Worm (Caenorhabditis elegans): ENCODE measurements around the gene cal-7.

DNA sequence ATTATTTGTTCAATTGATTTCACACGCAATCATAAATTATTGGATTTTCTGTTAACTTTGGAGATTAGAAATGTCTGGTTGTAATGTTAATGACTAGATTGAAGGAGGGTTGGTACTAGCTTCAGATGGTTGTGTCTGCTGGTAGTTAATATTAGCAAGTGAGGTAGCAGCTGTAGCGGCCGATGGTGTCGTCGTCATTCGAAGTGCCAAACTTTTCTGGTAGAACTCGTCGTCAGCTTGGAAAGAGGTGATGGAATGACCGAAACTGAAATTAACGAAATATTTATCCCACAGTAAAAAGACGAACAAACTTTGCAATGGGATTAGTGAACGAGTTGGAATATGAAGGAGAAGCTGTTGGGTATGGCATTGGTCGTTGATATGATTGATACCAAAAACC lies 30.6 kb downstream of the cal-7 start:
- TF ChIP-seq akir-1 (GFP tag; optimal IDR thresholded peaks at IDR 0.05) (no peak), Y53G8AR.9 (GFP tag; conservative IDR thresholded peaks at IDR 0.05) (no peak), lsy-27 (tag; optimal IDR thresholded peaks at IDR 0.05; ENCODE audit: borderline replicate concordance, insufficient read depth) (no peak), hrde-1 (tag; optimal IDR thresholded peaks at IDR 0.05; ENCODE audit: borderline replicate concordance) (no peak), snpc-1.1 (tag; optimal IDR thresholded peaks at IDR 0.05; ENCODE audit: insufficient read depth) (no peak), F39B2.1 (GFP tag; IDR thresholded peaks at IDR 0.05) (no peak), unc-62 (GFP tag; optimal IDR thresholded peaks at IDR 0.05) (no peak), nhr-90 (tag; optimal IDR thresholded peaks at IDR 0.05) (no peak), pha-4 (tag; optimal IDR thresholded peaks at IDR 0.05) (no peak), hmg-1.2 (GFP tag; IDR thresholded peaks at IDR 0.05) (no peak), sea-2 (GFP tag; IDR thresholded peaks at IDR 0.05) (no peak), snpc-4 (GFP tag; optimal IDR thresholded peaks at IDR 0.05) (no peak), snpc-4 (tag; optimal IDR thresholded peaks at IDR 0.05) (no peak), nfya-1 (tag; optimal IDR thresholded peaks at IDR 0.05; ENCODE audit: borderline replicate concordance, insufficient read depth) (no peak), him-1 (tag; optimal IDR thresholded peaks at IDR 0.05) (no peak)
